Fruit fly (Drosophila melanogaster) whole organism, embryonic: ENCODE data around the gene CG43389.

Source experiments
- Atf-2 ChIP-seq: fragments of 200-800 bp; sonication (Bioruptor generic); optimal IDR thresholded peaks from 2 replicates; lab custom pipeline; 2016; ENCODE audit warnings: missing biosample characterization, missing genetic modification characterization
- B-H1 ChIP-seq: fragments of 200-800 bp; sonication (Bioruptor generic); IDR thresholded peaks from 3 replicates; pipeline ENCODE4 v1.3.6; 2022; ENCODE audit warnings: missing biosample characterization, missing genetic modification characterization
- Blimp-1 ChIP-seq: fragments of 200-800 bp; sonication (Bioruptor generic); optimal IDR thresholded peaks from 3 replicates; lab custom pipeline; 2018; ENCODE audit warnings: missing biosample characterization, missing genetic modification characterization, mild to moderate bottlenecking, moderate library complexity, missing genetic modification reagents
- CG10654 ChIP-seq: fragments of 200-800 bp; sonication (Bioruptor generic); optimal IDR thresholded peaks from 2 replicates; lab custom pipeline; 2016; ENCODE audit warnings: missing biosample characterization, missing genetic modification characterization
- CG10959 ChIP-seq: fragments of 200-800 bp; sonication (Bioruptor generic); IDR thresholded peaks from 2 replicates; pipeline ENCODE4 v1.3.6; 2022; ENCODE audit warnings: missing biosample characterization, missing genetic modification characterization
- CG12104 ChIP-seq: fragments of 200-800 bp; sonication (Bioruptor generic); optimal IDR thresholded peaks from 3 replicates; lab custom pipeline; 2016; ENCODE audit warnings: missing biosample characterization, missing genetic modification characterization
- CG12744 ChIP-seq: fragments of 200-800 bp; sonication (Bioruptor generic); optimal IDR thresholded peaks from 2 replicates; lab custom pipeline; 2016; ENCODE audit warnings: missing biosample characterization, missing genetic modification characterization
- CG12942 ChIP-seq: fragments of 200-800 bp; sonication (Bioruptor generic); optimal IDR thresholded peaks from 3 replicates; lab custom pipeline; 2016; ENCODE audit warnings: missing biosample characterization, missing genetic modification characterization
- CG15601 ChIP-seq: fragments of 200-800 bp; sonication (Bioruptor generic); optimal IDR thresholded peaks from 3 replicates; lab custom pipeline; 2019; ENCODE audit warnings: missing biosample characterization, mild to moderate bottlenecking, missing genetic modification characterization, moderate library complexity
- CG18764 ChIP-seq: fragments of 200-800 bp; sonication (Bioruptor generic); optimal IDR thresholded peaks from 3 replicates; lab custom pipeline; 2016; ENCODE audit warnings: missing biosample characterization, missing genetic modification characterization
- CG2875 ChIP-seq: fragments of 200-800 bp; sonication (Bioruptor generic); optimal IDR thresholded peaks from 2 replicates; lab custom pipeline; 2017; ENCODE audit warnings: missing biosample characterization, mild to moderate bottlenecking, missing genetic modification characterization, missing genetic modification reagents
- CG30431 ChIP-seq: fragments of 200-800 bp; sonication (Bioruptor generic); optimal IDR thresholded peaks from 2 replicates; lab custom pipeline; 2017; ENCODE audit warnings: missing biosample characterization, missing genetic modification characterization
- CG31224 ChIP-seq: fragments of 200-800 bp; sonication (Bioruptor generic); IDR thresholded peaks from 2 replicates; pipeline ENCODE4 v1.3.6; 2022; ENCODE audit warnings: missing biosample characterization, missing genetic modification characterization
- CG3163 ChIP-seq: fragments of 200-800 bp; sonication (Bioruptor generic); optimal IDR thresholded peaks from 3 replicates; lab custom pipeline; 2016; ENCODE audit warnings: missing biosample characterization, missing genetic modification characterization
- CG34422 ChIP-seq: fragments of 200-800 bp; sonication (Bioruptor generic); IDR thresholded peaks from 3 replicates; pipeline ENCODE4 v1.3.6; 2022; ENCODE audit warnings: missing biosample characterization, missing genetic modification characterization
- CG3726 ChIP-seq: fragments of 200-800 bp; sonication (Bioruptor generic); IDR thresholded peaks from 3 replicates; pipeline ENCODE4, ENCODE4 v1.3.6; 2022; ENCODE audit warnings: missing biosample characterization, missing genetic modification characterization
- CG3838 ChIP-seq: fragments of 200-800 bp; sonication (Bioruptor generic); optimal IDR thresholded peaks from 3 replicates; lab custom pipeline; 2016; ENCODE audit warnings: missing biosample characterization, missing genetic modification characterization
- CG3847 ChIP-seq: fragments of 200-800 bp; sonication (Bioruptor generic); IDR thresholded peaks from 2 replicates; pipeline ENCODE4 v1.3.6; 2022; ENCODE audit warnings: missing biosample characterization, missing genetic modification characterization
- CG42726 ChIP-seq: fragments of 200-800 bp; sonication (Bioruptor generic); IDR thresholded peaks from 2 replicates; pipeline ENCODE4 v1.3.6; 2022; ENCODE audit warnings: missing biosample characterization, missing genetic modification characterization; ENCODE audit not compliant: partially characterized antibody
- CG6854 ChIP-seq: fragments of 200-800 bp; sonication (Bioruptor generic); optimal IDR thresholded peaks from 3 replicates; lab custom pipeline; 2017; ENCODE audit warnings: missing biosample characterization, mild to moderate bottlenecking, missing genetic modification characterization
- CHES-1-like ChIP-seq: fragments of 200-800 bp; sonication (Bioruptor generic); optimal IDR thresholded peaks from 2 replicates; lab custom pipeline; 2016; ENCODE audit warnings: missing biosample characterization, missing genetic modification characterization
- D ChIP-seq, 2 experiments: fragments of 200-800 bp in 1 of 2; fragments of >200 bp in 1 of 2; sonication (Bioruptor generic) in 1 of 2; optimal IDR thresholded peaks; 2 replicates in 1 of 2; 3 replicates in 1 of 2; lab custom pipeline; 2017; ENCODE audit warnings: mild to moderate bottlenecking in 1 of 2, missing biosample characterization in 1 of 2, missing genetic modification characterization in 1 of 2, missing genetic modification reagents in 1 of 2
- Drgx ChIP-seq: fragments of 200-800 bp; sonication (Bioruptor generic); IDR thresholded peaks from 2 replicates; pipeline ENCODE4 v1.3.6; 2022; ENCODE audit warnings: missing biosample characterization, missing genetic modification characterization
- GATAe ChIP-seq: fragments of 200-800 bp; sonication (Bioruptor generic); conservative IDR thresholded peaks from 2 replicates; pipeline ENCODE4 v1.3.6; 2022; ENCODE audit warnings: missing biosample characterization, missing genetic modification characterization
- HLH4C ChIP-seq: fragments of 200-800 bp; sonication (Bioruptor generic); IDR thresholded peaks from 3 replicates; pipeline ENCODE4 v1.3.6; 2022; ENCODE audit warnings: missing biosample characterization, missing genetic modification characterization; ENCODE audit not compliant: partially characterized antibody
- HmgZ ChIP-seq: fragments of 200-800 bp; sonication (Bioruptor generic); optimal IDR thresholded peaks from 2 replicates; lab custom pipeline; 2018; ENCODE audit warnings: missing biosample characterization, mild to moderate bottlenecking, missing genetic modification characterization
- Hr39 ChIP-seq: fragments of >200 bp; optimal IDR thresholded peaks from 2 replicates; lab custom pipeline; 2017
- Hr78 ChIP-seq, 2 experiments: fragments of 200-800 bp in 1 of 2; fragments of >200 bp in 1 of 2; sonication (Bioruptor generic) in 1 of 2; optimal IDR thresholded peaks; 2 replicates each; lab custom pipeline; 2017 to 2019; ENCODE audit warnings: missing biosample characterization in 2 of 2, missing genetic modification characterization in 2 of 2, mild to moderate bottlenecking in 1 of 2, moderate library complexity in 1 of 2
- Lhr ChIP-seq: fragments of 200-800 bp; sonication (Bioruptor generic); optimal IDR thresholded peaks from 3 replicates; lab custom pipeline; 2017; ENCODE audit warnings: mild to moderate bottlenecking, missing biosample characterization, missing genetic modification reagents, missing genetic modification characterization
- Meics ChIP-seq: fragments of 200-800 bp; sonication (Bioruptor generic); optimal IDR thresholded peaks from 2 replicates; lab custom pipeline; 2017; ENCODE audit warnings: missing biosample characterization, mild to moderate bottlenecking, missing genetic modification characterization
- Nf-YA ChIP-seq: fragments of 200-800 bp; sonication (Bioruptor generic); IDR thresholded peaks from 2 replicates; pipeline ENCODE4 v1.3.6; 2022; ENCODE audit warnings: missing biosample characterization, missing genetic modification characterization
- Nf-YB ChIP-seq: fragments of 200-800 bp; sonication (Bioruptor generic); optimal IDR thresholded peaks from 3 replicates; lab custom pipeline; 2019; ENCODE audit warnings: missing biosample characterization, mild to moderate bottlenecking, missing genetic modification characterization, moderate library complexity
- Usf ChIP-seq: fragments of 200-800 bp; sonication (Bioruptor generic); optimal IDR thresholded peaks from 2 replicates; lab custom pipeline; 2017; ENCODE audit warnings: missing genotype, missing biosample characterization, missing genetic modification characterization
- Xbp1 ChIP-seq: fragments of 200-800 bp; sonication (Bioruptor generic); optimal IDR thresholded peaks from 3 replicates; lab custom pipeline; 2016; ENCODE audit warnings: missing biosample characterization, mild to moderate bottlenecking, missing genetic modification characterization
- YL-1 ChIP-seq: fragments of 200-800 bp; sonication (Bioruptor generic); optimal IDR thresholded peaks from 3 replicates; lab custom pipeline; 2017; ENCODE audit warnings: missing biosample characterization, mild to moderate bottlenecking, missing genetic modification characterization
- btn ChIP-seq: fragments of 200-800 bp; sonication (Bioruptor generic); optimal IDR thresholded peaks from 2 replicates; lab custom pipeline; 2016; ENCODE audit warnings: missing biosample characterization, missing genetic modification characterization
- cas ChIP-seq: fragments of 200-800 bp; sonication (Bioruptor generic); IDR thresholded peaks from 2 replicates; pipeline ENCODE4 v1.3.6; 2022; ENCODE audit warnings: missing biosample characterization, missing genetic modification characterization
- cwo ChIP-seq: fragments of 200-800 bp; sonication (Bioruptor generic); optimal IDR thresholded peaks from 3 replicates; lab custom pipeline; 2017; ENCODE audit warnings: missing biosample characterization, missing genetic modification characterization, mild to moderate bottlenecking, moderate library complexity, missing genetic modification reagents
- fd64A ChIP-seq: fragments of 200-800 bp; sonication (Bioruptor generic); optimal IDR thresholded peaks from 3 replicates; lab custom pipeline; 2018; ENCODE audit warnings: missing biosample characterization, mild to moderate bottlenecking, missing genetic modification characterization
- klu ChIP-seq: fragments of 200-800 bp; sonication (Bioruptor generic); IDR thresholded peaks from 2 replicates; pipeline ENCODE4 v1.3.6; 2022; ENCODE audit warnings: missing biosample characterization, missing genetic modification characterization
- nerfin-1 ChIP-seq: fragments of 200-800 bp; sonication (Bioruptor generic); optimal IDR thresholded peaks from 3 replicates; lab custom pipeline; 2019; ENCODE audit warnings: missing biosample characterization, mild to moderate bottlenecking, missing genetic modification characterization, moderate library complexity
- odd ChIP-seq: fragments of 200-800 bp; sonication (Bioruptor generic); optimal IDR thresholded peaks from 2 replicates; lab custom pipeline; 2017; ENCODE audit warnings: missing biosample characterization, mild to moderate bottlenecking, missing genetic modification characterization
- onecut ChIP-seq: fragments of 200-800 bp; sonication (Bioruptor generic); IDR thresholded peaks from 2 replicates; pipeline ENCODE4 v1.3.6; 2022; ENCODE audit warnings: missing biosample characterization, missing genetic modification characterization
- pan ChIP-seq, 4 experiments: fragments of >200 bp in 3 of 4; fragments of 200-800 bp in 1 of 4; sonication (Bioruptor generic) in 1 of 4; optimal IDR thresholded peaks in 3 of 4; IDR thresholded peaks in 1 of 4; 2 replicates each; pipeline versions ENCODE4 v1.3.6 to Lab custom; 2017 to 2022; ENCODE audit warnings: missing biosample characterization in 2 of 4, missing genetic modification characterization in 2 of 4, mixed read lengths in 1 of 4
- pho ChIP-seq: fragments of 200-800 bp; sonication (Bioruptor generic); optimal IDR thresholded peaks from 2 replicates; lab custom pipeline; 2016; ENCODE audit warnings: missing biosample characterization, missing genetic modification characterization
- pum ChIP-seq: fragments of 200-800 bp; sonication (Bioruptor generic); optimal IDR thresholded peaks from 2 replicates; lab custom pipeline; 2016; ENCODE audit warnings: missing biosample characterization, missing genetic modification characterization
- vfl ChIP-seq: fragments of 200-800 bp; sonication (Bioruptor generic); optimal IDR thresholded peaks from 2 replicates; lab custom pipeline; 2016; ENCODE audit warnings: missing biosample characterization, missing genetic modification characterization
- zf30C ChIP-seq: fragments of 200-800 bp; sonication (Bioruptor generic); optimal IDR thresholded peaks from 3 replicates; lab custom pipeline; 2018; ENCODE audit warnings: missing biosample characterization, mild to moderate bottlenecking, missing genetic modification characterization
- zfh1 ChIP-seq: fragments of 200-800 bp; sonication (Bioruptor generic); IDR thresholded peaks from 3 replicates; pipeline ENCODE4 v1.3.6; 2022; ENCODE audit warnings: missing biosample characterization, missing genetic modification characterization

CG43389 gene

DNA sequence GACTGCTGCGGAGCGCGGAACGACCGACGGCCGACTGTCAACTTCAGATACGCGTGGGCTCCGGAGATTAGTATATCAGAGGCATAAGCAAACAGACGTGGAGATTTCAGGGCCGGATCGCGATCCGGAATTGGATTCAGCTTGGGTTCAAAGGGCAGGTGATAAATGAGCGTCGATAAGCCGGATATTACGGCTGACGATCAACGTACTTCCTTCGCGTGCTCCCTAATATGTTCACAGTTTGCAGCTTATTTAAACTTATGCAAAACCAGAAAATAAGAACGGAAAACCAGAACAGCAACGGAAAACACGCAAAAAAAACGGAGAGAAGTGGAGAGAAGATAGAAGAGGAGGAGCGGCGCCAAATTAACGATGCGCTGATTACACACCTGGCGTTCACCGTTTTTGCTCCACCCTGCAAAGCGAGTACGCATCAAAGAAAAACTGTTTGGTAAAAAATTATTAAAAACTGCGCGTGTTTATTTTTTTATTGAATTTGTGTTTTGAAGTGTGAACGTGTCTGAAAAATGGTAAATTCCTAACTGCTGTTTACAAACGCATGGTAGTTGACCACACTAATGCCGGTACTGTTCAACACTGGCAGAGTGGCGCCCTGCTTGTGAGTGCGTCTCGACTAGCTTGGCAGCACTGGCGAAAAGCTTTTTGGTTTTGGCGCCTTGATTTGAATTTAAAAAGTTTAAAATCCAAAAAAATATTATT is 8.6 kb upstream of the CG43389 start, which contains the start of gene CG17746 (continued):
- TF ChIP-seq CG18764 (GFP tag; lab: Kevin White, UChicago) (no peak), CG3163 (GFP tag; lab: Kevin White, UChicago) (no peak), odd (GFP tag; lab: Kevin White, UChicago) (no peak), CHES-1-like (GFP tag; lab: Kevin White, UChicago) (peak; percentile 79), CG12942 (GFP tag; lab: Kevin White, UChicago) (no peak), CG12744 (GFP tag; lab: Kevin White, UChicago) (peak; percentile 50), Drgx (GFP tag; lab: Robert Waterston, UW) (no peak), CG2875 (GFP tag; lab: Kevin White, UChicago) (no peak), Atf-2 (GFP tag; lab: Kevin White, UChicago) (no peak), Blimp-1 (GFP tag; lab: Kevin White, UChicago) (no peak), Meics (GFP tag; lab: Kevin White, UChicago) (no peak), CG10654 (GFP tag; lab: Kevin White, UChicago) (peak; percentile 47), CG15601 (tag; lab: Kevin White, UChicago) (peak; percentile 53), fd64A (GFP tag; lab: Kevin White, UChicago) (no peak), CG6854 (GFP tag; lab: Kevin White, UChicago) (no peak), HLH4C (GFP tag; lab: Robert Waterston, UW) (no peak), Nf-YB (GFP tag; lab: Kevin White, UChicago) (no peak), nerfin-1 (tag; lab: Kevin White, UChicago) (peak; percentile 12), pan (optimal IDR thresholded peaks at IDR 0.05; lab: Kevin White, UChicago) (no peak), pan (GFP tag; optimal IDR thresholded peaks at IDR 0.05 in 1 of 2, IDR thresholded peaks at IDR 0.05 in 1 of 2) (no peak), Xbp1 (GFP tag; lab: Kevin White, UChicago) (peak; percentile 38), btn (GFP tag; lab: Kevin White, UChicago) (no peak), CG12104 (GFP tag; lab: Kevin White, UChicago) (no peak), klu (no peak), onecut (GFP tag; lab: Robert Waterston, UW) (0 out of 2 replicates have a peak, but pooled peaks have one; percentile 6), CG34422 (GFP tag; lab: Robert Waterston, UW) (peak; percentile 59; the same call in 1 of the 3 replicates), CG3726 (GFP tag; lab: Robert Waterston, UW) (no peak), CG3847 (GFP tag; lab: Robert Waterston, UW) (peak; percentile 91), CG10959 (GFP tag; lab: Robert Waterston, UW) (no peak), D (optimal IDR thresholded peaks at IDR 0.05; lab: Kevin White, UChicago) (no peak), D (GFP tag; optimal IDR thresholded peaks at IDR 0.05; lab: Kevin White, UChicago) (no peak), pum (GFP tag; lab: Kevin White, UChicago) (peak; percentile 18), CG30431 (GFP tag; lab: Kevin White, UChicago) (no peak), Nf-YA (GFP tag; lab: Robert Waterston, UW) (no peak), cwo (GFP tag; lab: Kevin White, UChicago) (no peak), pho (GFP tag; lab: Kevin White, UChicago) (peak; percentile 70), GATAe (GFP tag; lab: Robert Waterston, UW) (no peak), CG31224 (no peak), Hr39 (lab: Kevin White, UChicago) (no peak), HmgZ (tag; lab: Kevin White, UChicago) (peak; percentile 81), YL-1 (GFP tag; lab: Kevin White, UChicago) (peak; percentile 78), vfl (GFP tag; lab: Kevin White, UChicago) (peak; percentile 59), B-H1 (GFP tag; lab: Robert Waterston, UW) (no peak), Hr78 (GFP tag; optimal IDR thresholded peaks at IDR 0.05; lab: Kevin White, UChicago) (peak in 1 of 2 experiments; percentile 66), zfh1 (no peak), cas (GFP tag; lab: Robert Waterston, UW) (peak; percentile 33; the same call in 1 of the 2 replicates), CG42726 (GFP tag; lab: Robert Waterston, UW) (no peak), Usf (GFP tag; lab: Kevin White, UChicago) (no peak), zf30C (GFP tag; lab: Kevin White, UChicago) (no peak), Lhr (GFP tag; lab: Kevin White, UChicago) (peak; percentile 92), CG3838 (GFP tag; lab: Kevin White, UChicago) (no peak)
